Worm (Caenorhabditis elegans): ENCODE results near the gene hsp-3.

Gene hsp-3

ce11 chrX:6091967-6092366 is at the start of gene hsp-3 (continued):
- TF ChIP-seq ceh-24 (tag; optimal IDR thresholded peaks at IDR 0.05) (no peak), unc-42 (tag; optimal IDR thresholded peaks at IDR 0.05) (peak; percentile 79), pag-3 (tag; optimal IDR thresholded peaks at IDR 0.05; ENCODE audit: borderline replicate concordance) (no peak), ref-2 (tag; optimal IDR thresholded peaks at IDR 0.05) (peak; percentile 97), unc-86 (tag; optimal IDR thresholded peaks at IDR 0.05) (peak; percentile 1), che-1 (tag; optimal IDR thresholded peaks at IDR 0.05) (peak; percentile 2), ztf-16 (tag; optimal IDR thresholded peaks at IDR 0.05) (peak; percentile 69), sox-4 (tag; optimal IDR thresholded peaks at IDR 0.05) (no peak), syd-9 (tag; optimal IDR thresholded peaks at IDR 0.05) (peak; percentile 71), tbx-2 (tag; optimal IDR thresholded peaks at IDR 0.05) (peak; percentile 94), gmeb-2 (tag; optimal IDR thresholded peaks at IDR 0.05) (no peak), ceh-6 (GFP tag; optimal IDR thresholded peaks at IDR 0.05) (peak; percentile 4), madf-2 (tag; optimal IDR thresholded peaks at IDR 0.05) (no peak), elt-2 (tag; optimal IDR thresholded peaks at IDR 0.05) (peak; percentile 81), ceh-34 (tag; optimal IDR thresholded peaks at IDR 0.05) (peak; percentile 95), T23F11.4 (GFP tag; optimal IDR thresholded peaks at IDR 0.05) (peak; percentile 86)

- TF ChIP-seq hlh-6 (tag; optimal IDR thresholded peaks at IDR 0.05) (no peak), F13H6.1 (tag; optimal IDR thresholded peaks at IDR 0.05) (no peak), pha-4 (tag; optimal IDR thresholded peaks at IDR 0.05) (no peak), ceh-34 (tag; optimal IDR thresholded peaks at IDR 0.05) (no peak), eyg-1 (tag; optimal IDR thresholded peaks at IDR 0.05) (no peak), pat-9 (tag; optimal IDR thresholded peaks at IDR 0.05) (no peak), ceh-6 (GFP tag; optimal IDR thresholded peaks at IDR 0.05) (no peak), sdc-2 (tag; optimal IDR thresholded peaks at IDR 0.05) (no peak), hlh-8 (tag; optimal IDR thresholded peaks at IDR 0.05) (no peak), ceh-22 (tag; optimal IDR thresholded peaks at IDR 0.05) (no peak), ahr-1 (tag; optimal IDR thresholded peaks at IDR 0.05) (no peak), fax-1 (tag; optimal IDR thresholded peaks at IDR 0.05) (no peak), hlh-30 (tag; optimal IDR thresholded peaks at IDR 0.05; ENCODE audit: insufficient read depth) (no peak), unc-86 (tag; optimal IDR thresholded peaks at IDR 0.05) (no peak), npax-4 (tag; optimal IDR thresholded peaks at IDR 0.05) (no peak)
Measured at ce11 chrX:6138243-6138642, 46.3 kb upstream of the hsp-3 start, which contains the start of gene Y72A10A.1. Gene Y72A10A.1 (minus strand): TSS chrX:6138343.

- TF ChIP-seq sox-4 (tag; optimal IDR thresholded peaks at IDR 0.05) (no peak), odd-2 (tag; optimal IDR thresholded peaks at IDR 0.05) (no peak), eyg-1 (tag; optimal IDR thresholded peaks at IDR 0.05) (no peak), unc-3 (GFP tag; conservative IDR thresholded peaks at IDR 0.05) (no peak), unc-3 (tag; optimal IDR thresholded peaks at IDR 0.05) (peak; percentile 43), fax-1 (tag; optimal IDR thresholded peaks at IDR 0.05) (peak; percentile 10), tbx-7 (tag; optimal IDR thresholded peaks at IDR 0.05) (no peak), hlh-8 (tag; optimal IDR thresholded peaks at IDR 0.05) (peak; percentile 21), ceh-19 (GFP tag; optimal IDR thresholded peaks at IDR 0.05) (peak; percentile 70), npax-4 (tag; optimal IDR thresholded peaks at IDR 0.05) (no peak), che-1 (tag; optimal IDR thresholded peaks at IDR 0.05) (peak; percentile 28), dmd-4 (tag; optimal IDR thresholded peaks at IDR 0.05; ENCODE audit: borderline replicate concordance) (no peak), ceh-22 (tag; optimal IDR thresholded peaks at IDR 0.05) (no peak), ama-1 (optimal IDR thresholded peaks at IDR 0.05) (no peak), mec-3 (tag; optimal IDR thresholded peaks at IDR 0.05; ENCODE audit: borderline replicate concordance) (peak; percentile 58), ceh-31 (tag; optimal IDR thresholded peaks at IDR 0.05) (peak; percentile 56), ref-2 (tag; optimal IDR thresholded peaks at IDR 0.05) (peak; percentile 39), pros-1 (tag; optimal IDR thresholded peaks at IDR 0.05) (no peak), ceh-2 (tag; optimal IDR thresholded peaks at IDR 0.05) (no peak), ceh-18 (tag; optimal IDR thresholded peaks at IDR 0.05) (peak; percentile 40), fkh-10 (GFP tag; optimal IDR thresholded peaks at IDR 0.05) (no peak), ceh-30 (tag; optimal IDR thresholded peaks at IDR 0.05) (no peak), nhr-11 (tag; optimal IDR thresholded peaks at IDR 0.05) (no peak), lim-6 (tag; optimal IDR thresholded peaks at IDR 0.05) (no peak), ceh-14 (tag; optimal IDR thresholded peaks at IDR 0.05) (peak; percentile 36), tbx-2 (tag; optimal IDR thresholded peaks at IDR 0.05) (peak; percentile 52), T23F11.4 (GFP tag; optimal IDR thresholded peaks at IDR 0.05) (no peak), pag-3 (tag; optimal IDR thresholded peaks at IDR 0.05; ENCODE audit: borderline replicate concordance) (no peak), hlh-6 (tag; optimal IDR thresholded peaks at IDR 0.05) (peak; percentile 66), C38D4.7 (GFP tag; optimal IDR thresholded peaks at IDR 0.05) (no peak), pqm-1 (tag; optimal IDR thresholded peaks at IDR 0.05) (peak; percentile 15), nfya-1 (tag; optimal IDR thresholded peaks at IDR 0.05) (peak; percentile 6), sdc-2 (tag; optimal IDR thresholded peaks at IDR 0.05) (peak; percentile 16)
Measured at ce11 chrX:6134423-6134822, 42.5 kb upstream of the hsp-3 start.

Measured in whole organism, late embryonic.